Comparison of ENCODE assay signal across 1 fruit fly cellular context in the genomic region with DNA sequence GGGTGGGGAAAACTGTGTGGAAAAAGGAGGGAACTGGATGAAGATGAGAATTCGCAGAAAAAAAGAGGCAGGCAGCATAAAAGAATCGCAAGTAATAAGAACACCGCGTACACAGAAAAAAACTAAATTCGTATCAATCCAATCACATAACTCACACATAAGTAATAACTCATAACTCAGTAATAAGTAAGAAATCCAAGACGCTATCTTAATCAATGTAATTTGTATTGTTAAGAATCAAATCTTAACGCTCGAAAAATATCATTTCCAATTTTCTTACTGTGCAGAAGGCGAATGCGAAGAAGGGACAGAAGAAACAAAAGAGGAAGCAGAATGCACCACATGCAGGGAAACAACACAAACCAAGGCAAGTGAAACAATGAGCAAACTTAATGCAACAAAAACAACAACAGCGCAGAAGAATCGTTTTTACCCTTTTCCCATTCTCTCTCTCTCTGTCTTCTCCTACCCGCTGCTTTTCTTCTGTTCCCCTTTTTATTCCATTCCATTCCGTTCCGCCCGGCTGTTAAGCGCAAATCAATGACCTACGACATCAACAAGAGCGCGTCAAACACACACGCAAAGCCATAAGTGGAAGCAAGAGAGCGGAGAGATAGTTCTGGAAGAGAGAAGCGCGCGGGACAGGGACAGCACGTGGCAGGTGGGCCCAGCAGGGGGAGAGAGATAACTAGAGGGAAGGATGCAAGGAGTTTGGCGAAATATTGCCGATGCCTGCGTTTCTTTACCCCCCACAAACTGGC.
A peak's percentile ranks its signal among the peaks of the same experiment; 100 is the strongest.
TF ChIP-seq lines count a peak whose summit lies in the region.

No protein-coding gene starts in this region.

TF ChIP-seq in whole organism, embryonic, 481 proteins besides CTCF, POLR2A, EP300 and RAD21 (continued from another document):
- TF ChIP-seq CG2678 (tag; optimal IDR thresholded peaks at IDR 0.05; lab: Kevin White, UChicago) (peak; percentile 82), Sox100B (GFP tag; optimal IDR thresholded peaks at IDR 0.05; lab: Kevin White, UChicago) (peak; percentile 78), CG34422 (GFP tag; IDR thresholded peaks at IDR 0.05; lab: Robert Waterston, UW) (peak; percentile 72; the same call in 2 of the 3 replicates), CG13424 (tag; optimal IDR thresholded peaks at IDR 0.05; lab: Kevin White, UChicago) (peak; percentile 61), ERR (GFP tag; optimal IDR thresholded peaks at IDR 0.05; lab: Kevin White, UChicago) (no peak), CG13894 (tag; optimal IDR thresholded peaks at IDR 0.05; lab: Kevin White, UChicago) (no peak), HLH4C (GFP tag; IDR thresholded peaks at IDR 0.05; lab: Robert Waterston, UW; ENCODE audit: partially characterized antibody) (no peak), CG14965 (GFP tag; optimal IDR thresholded peaks at IDR 0.05; lab: Kevin White, UChicago; ENCODE audit: borderline replicate concordance) (peak; percentile 53), Gug (GFP tag; IDR thresholded peaks at IDR 0.05; lab: Robert Waterston, UW) (peak; percentile 43; the same call in 2 of the 4 replicates), CG5245 (GFP tag; optimal IDR thresholded peaks at IDR 0.05; lab: Kevin White, UChicago) (peak; percentile 75), Ets65A (GFP tag; lab: Kevin White, UChicago) (peak; percentile 97), CG7963 (GFP tag; IDR thresholded peaks at IDR 0.05; lab: Robert Waterston, UW; ENCODE audit: partially characterized antibody) (no peak), CG8388 (GFP tag; optimal IDR thresholded peaks at IDR 0.05; lab: Kevin White, UChicago) (peak; percentile 79), gem (tag; optimal IDR thresholded peaks at IDR 0.05; lab: Kevin White, UChicago) (peak; percentile 89), ci (GFP tag; IDR thresholded peaks at IDR 0.05; lab: Robert Waterston, UW) (peak; percentile 77; the same call in 2 of the 3 replicates), lilli (GFP tag; optimal IDR thresholded peaks at IDR 0.05; lab: Kevin White, UChicago) (peak; percentile 76), zen (tag; optimal IDR thresholded peaks at IDR 0.05; lab: Kevin White, UChicago) (peak; percentile 67), hb (GFP tag; IDR thresholded peaks at IDR 0.05; lab: Robert Waterston, UW; ENCODE audit: partially characterized antibody) (no peak), CG3726 (GFP tag; IDR thresholded peaks at IDR 0.05; lab: Robert Waterston, UW) (no peak), eyg (GFP tag; optimal IDR thresholded peaks at IDR 0.05; lab: Kevin White, UChicago) (peak; percentile 53), grau (tag; optimal IDR thresholded peaks at IDR 0.05; lab: Kevin White, UChicago) (peak; percentile 72), kay (GFP tag; optimal IDR thresholded peaks at IDR 0.05; lab: Kevin White, UChicago) (peak; percentile 72), CG18599 (GFP tag; optimal IDR thresholded peaks at IDR 0.05; lab: Kevin White, UChicago) (peak; percentile 83), twi (tag; optimal IDR thresholded peaks at IDR 0.05; lab: Kevin White, UChicago) (peak; percentile 35), wek (GFP tag; optimal IDR thresholded peaks at IDR 0.05; lab: Kevin White, UChicago) (no peak), CG10979 (tag; optimal IDR thresholded peaks at IDR 0.05; lab: Kevin White, UChicago) (peak; percentile 90), CG9437 (GFP tag; optimal IDR thresholded peaks at IDR 0.05; lab: Kevin White, UChicago) (peak; percentile 65)
